Fruit fly (Drosophila melanogaster): ENCODE measurements around the gene ft.

- TF ChIP-seq CTCF (optimal IDR thresholded peaks at IDR 0.05) (no peak), CG8478 (optimal IDR thresholded peaks at IDR 0.05) (no peak)
Measured at dm6 chr2L:4179386-4179785, 42.2 kb downstream of the ft start.

All from S2 (cell line).